Worm (Caenorhabditis elegans): ENCODE measurements around the gene K02A2.1.

DNA sequence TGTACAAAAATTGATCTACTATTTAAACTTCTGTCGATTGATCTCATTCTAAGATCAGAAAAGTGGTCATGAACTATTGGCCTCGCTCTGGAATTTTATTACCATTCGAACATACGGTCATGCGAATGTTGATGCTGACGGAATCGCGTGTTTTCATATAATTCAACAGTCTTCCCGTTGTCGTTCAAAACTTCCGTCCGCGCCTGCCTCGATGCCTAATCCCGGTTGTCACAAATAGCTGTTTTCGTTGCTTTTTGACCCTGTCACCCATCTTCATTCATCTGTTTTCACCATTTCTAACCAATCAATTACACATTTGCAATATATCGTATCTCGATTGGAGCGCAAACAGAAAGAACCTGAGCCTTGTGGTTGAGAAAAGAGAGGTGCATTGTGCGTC, 41.7 kb upstream of the K02A2.1 start:
- TF ChIP-seq W03F9.2 (tag; optimal IDR thresholded peaks at IDR 0.05) (no peak), dao-5 (tag; optimal IDR thresholded peaks at IDR 0.05) (no peak)
